Worm (Caenorhabditis elegans) whole organism, late embryonic: ENCODE results near the gene fbxa-172.

Experiments
- hlh-30 ChIP-seq: sonication (generic microtip); optimal IDR thresholded peaks from 2 replicates; lab custom pipeline; 2017; ENCODE audit warnings: antibody characterized with exemption, missing genetic modification characterization, missing compliant biosample characterization; ENCODE audit not compliant: insufficient read depth
- lin-11 ChIP-seq: fragments of 200-800 bp; sonication (Bioruptor generic); optimal IDR thresholded peaks from 2 replicates; lab custom pipeline; 2018; ENCODE audit warnings: mild to moderate bottlenecking, missing genetic modification characterization, missing compliant biosample characterization
- pha-4 ChIP-seq: fragments of 150-350 bp; optimal IDR thresholded peaks from 2 replicates; lab custom pipeline; 2018; ENCODE audit warnings: missing biosample characterization, missing genetic modification reagents, missing genetic modification characterization
- rnt-1 ChIP-seq: sonication (generic microtip); optimal IDR thresholded peaks from 2 replicates; lab custom pipeline; 2016; ENCODE audit warnings: missing genetic modification characterization, missing compliant biosample characterization

- TF ChIP-seq hlh-30 (tag; lab: Kevin White, UChicago): no peak
- TF ChIP-seq rnt-1 (tag; lab: Kevin White, UChicago): no peak
- no peak for TF ChIP-seq pha-4 (tag; lab: Kevin White, UChicago)
- TF ChIP-seq lin-11: no peak
Observed at ce11 chrV:17607797-17608196, 48.8 kb downstream of the fbxa-172 start, which contains the start of gene srz-91.
